Worm (Caenorhabditis elegans) whole organism, mixed stage, embryonic: ENCODE results near the gene cng-1.

Experiments used
- blmp-1 ChIP-seq: fragments of 150-350 bp; optimal IDR thresholded peaks from 2 replicates; lab custom pipeline; 2014; ENCODE audit warnings: missing biosample characterization, missing genetic modification characterization
- elt-1 ChIP-seq: sonication (generic microtip); optimal IDR thresholded peaks from 2 replicates; lab custom pipeline; 2017; ENCODE audit warnings: missing genetic modification characterization, mild to moderate bottlenecking, missing compliant biosample characterization, antibody characterized with exemption, moderate library complexity, borderline replicate concordance; ENCODE audit not compliant: insufficient read depth
- hlh-1 ChIP-seq: fragments of 150-350 bp; optimal IDR thresholded peaks from 2 replicates; lab custom pipeline; 2014; ENCODE audit warnings: missing biosample characterization, missing genetic modification reagents, missing genetic modification characterization
- mep-1 ChIP-seq: fragments of 150-350 bp; optimal IDR thresholded peaks from 2 replicates; lab custom pipeline; 2017; ENCODE audit warnings: missing biosample characterization, missing genetic modification reagents, missing genetic modification characterization, inconsistent platforms
- nhr-12 ChIP-seq: fragments of 150-350 bp; optimal IDR thresholded peaks from 2 replicates; lab custom pipeline; 2014; ENCODE audit warnings: missing biosample characterization, missing genetic modification characterization
- nhr-237 ChIP-seq: fragments of 150-350 bp; optimal IDR thresholded peaks from 2 replicates; lab custom pipeline; 2014; ENCODE audit warnings: missing biosample characterization, missing genetic modification characterization
- pha-4 ChIP-seq: fragments of 150-350 bp; optimal IDR thresholded peaks from 2 replicates; lab custom pipeline; 2018; ENCODE audit warnings: missing biosample characterization, missing genetic modification reagents, missing genetic modification characterization
- tbx-8 ChIP-seq: fragments of 200-800 bp; sonication (Bioruptor generic); optimal IDR thresholded peaks from 2 replicates; lab custom pipeline; 2018; ENCODE audit warnings: mild to moderate bottlenecking, missing genetic modification characterization, moderate library complexity, missing compliant biosample characterization
- unc-39 ChIP-seq: fragments of 150-350 bp; optimal IDR thresholded peaks from 2 replicates; lab custom pipeline; 2014; ENCODE audit warnings: missing biosample characterization, missing genetic modification characterization
- unc-62 ChIP-seq: fragments of 150-350 bp; optimal IDR thresholded peaks from 2 replicates; lab custom pipeline; 2014; ENCODE audit warnings: missing biosample characterization, missing genetic modification reagents, missing genetic modification characterization
- ztf-11 ChIP-seq: fragments of 150-350 bp; optimal IDR thresholded peaks from 2 replicates; lab custom pipeline; 2014; ENCODE audit warnings: missing biosample characterization, missing genetic modification characterization

DNA sequence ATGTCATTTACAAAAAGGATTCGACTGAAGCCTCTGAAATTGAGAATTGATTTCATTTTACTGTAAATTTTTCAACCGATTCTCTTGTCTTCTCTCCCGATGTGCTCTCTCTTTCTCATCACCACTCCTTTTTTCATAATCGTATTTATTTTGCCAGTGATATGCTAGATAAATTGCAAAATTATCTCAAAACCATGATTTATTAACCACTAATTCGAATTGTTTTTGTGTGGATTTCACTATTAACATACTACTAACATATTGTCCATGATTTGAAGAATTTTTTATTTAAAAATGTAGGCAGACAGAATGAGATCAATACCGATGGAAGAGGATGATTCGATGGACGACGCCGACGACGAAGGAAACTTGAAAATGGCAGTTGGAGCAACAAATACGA is 35.9 kb upstream of the cng-1 start, which contains the start of gene C25D7.10:
- TF ChIP-seq ztf-11 (tag; lab: Kevin White, UChicago): no peak
- no peak for TF ChIP-seq elt-1
- no peak for TF ChIP-seq unc-39 (tag; lab: Kevin White, UChicago)
- TF ChIP-seq pha-4 (tag; lab: Kevin White, UChicago): no peak
- no peak for TF ChIP-seq tbx-8 (GFP tag; lab: Kevin White, UChicago)
- no peak for TF ChIP-seq blmp-1 (tag; lab: Kevin White, UChicago)
- no peak for TF ChIP-seq unc-62
- no peak for TF ChIP-seq nhr-12 (tag; lab: Kevin White, UChicago)
- TF ChIP-seq hlh-1 (tag; lab: Kevin White, UChicago): no peak
- no peak for TF ChIP-seq nhr-237 (tag; lab: Kevin White, UChicago)
- no peak for TF ChIP-seq mep-1 (tag; lab: Kevin White, UChicago)
